Worm (Caenorhabditis elegans) whole organism, L4/young adult: Measurements from ENCODE around the gene srdh-1.

ENCODE experiments used
- W03F9.2 ChIP-seq: fragments of 150-350 bp; optimal IDR thresholded peaks from 2 replicates; lab custom pipeline; 2014; ENCODE audit warnings: missing biosample characterization, missing genetic modification characterization
- dao-5 ChIP-seq: sonication (generic microtip); optimal IDR thresholded peaks from 2 replicates; lab custom pipeline; 2016; ENCODE audit warnings: missing genotype, missing genetic modification characterization, moderate library complexity, missing compliant biosample characterization
- him-1 ChIP-seq: sonication (generic microtip); optimal IDR thresholded peaks from 2 replicates; lab custom pipeline; 2016; ENCODE audit warnings: missing genotype, missing genetic modification reagents, missing genetic modification characterization, missing compliant biosample characterization

DNA sequence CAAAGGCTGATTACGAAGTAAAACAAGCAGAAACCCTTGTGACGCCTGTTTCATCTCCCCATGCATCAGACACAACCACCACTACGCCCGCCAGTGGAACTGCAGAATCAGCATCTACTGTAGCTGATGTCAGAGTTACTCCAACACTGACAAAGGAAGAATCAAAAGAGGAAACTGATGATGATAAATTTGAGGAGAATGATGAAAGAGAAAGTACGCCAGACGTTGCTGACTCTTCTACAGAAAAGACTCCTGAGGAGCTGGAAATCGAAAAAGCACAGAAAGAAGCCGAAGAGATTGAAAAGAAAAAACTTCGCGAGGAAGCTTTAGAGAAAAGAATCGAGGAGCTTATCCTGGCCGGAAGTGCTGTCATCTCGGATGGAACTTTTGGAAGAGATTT, 46.2 kb upstream of the srdh-1 start:
- no peak for TF ChIP-seq him-1 (tag; lab: Kevin White, UChicago)
- no peak for TF ChIP-seq W03F9.2 (tag; lab: Kevin White, UChicago)
- no peak for TF ChIP-seq dao-5 (tag; lab: Kevin White, UChicago)
